Worm (Caenorhabditis elegans) whole organism, L1 larva: ENCODE results near the gene fbxa-9.

Experiments
- lin-13 ChIP-seq: fragments of 150-350 bp; optimal IDR thresholded peaks from 2 replicates; lab custom pipeline; 2014; ENCODE audit warnings: missing biosample characterization, missing genetic modification reagents, missing genetic modification characterization
- mep-1 ChIP-seq: fragments of 150-350 bp; optimal IDR thresholded peaks from 2 replicates; lab custom pipeline; 2014; ENCODE audit warnings: missing biosample characterization, missing genetic modification characterization
- nhr-237 ChIP-seq: fragments of 150-350 bp; optimal IDR thresholded peaks from 2 replicates; lab custom pipeline; 2014; ENCODE audit warnings: missing biosample characterization, missing genetic modification characterization
- nhr-90 ChIP-seq: sonication (generic microtip); optimal IDR thresholded peaks from 2 replicates; lab custom pipeline; 2016; ENCODE audit warnings: mild to moderate bottlenecking, missing genetic modification characterization, missing compliant biosample characterization; ENCODE audit not compliant: poor library complexity
- snu-23 ChIP-seq: sonication (generic microtip); optimal IDR thresholded peaks from 2 replicates; lab custom pipeline; 2016; ENCODE audit warnings: missing genetic modification characterization, missing compliant biosample characterization
- unc-130 ChIP-seq: fragments of 150-350 bp; optimal IDR thresholded peaks from 2 replicates; lab custom pipeline; 2017; ENCODE audit warnings: missing biosample characterization, missing genetic modification characterization, inconsistent platforms

DNA sequence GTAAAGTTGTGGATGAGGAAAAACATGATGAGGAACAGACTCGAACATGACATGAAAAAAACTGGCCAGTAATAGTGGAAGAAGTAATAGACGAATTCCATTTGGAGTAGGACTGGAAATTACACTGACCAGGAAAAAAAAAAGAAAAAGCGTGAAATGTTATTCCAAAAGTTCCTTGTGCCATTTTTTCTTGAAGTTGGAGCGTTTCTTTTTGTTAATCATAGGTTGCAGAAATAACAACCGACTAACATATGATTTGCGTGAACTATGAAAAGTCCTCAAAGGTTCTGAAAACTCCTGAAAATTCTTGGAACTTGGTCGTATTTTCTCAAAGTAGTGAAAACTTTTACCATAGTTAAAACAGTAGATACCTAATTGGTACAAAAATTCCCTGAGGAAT, 20.7 kb upstream of the fbxa-9 start, which contains the start of gene srd-67:
- TF ChIP-seq lin-13 (GFP tag; lab: Kevin White, UChicago) (no peak), unc-130 (no peak), nhr-90 (tag; lab: Kevin White, UChicago) (no peak), snu-23 (no peak), nhr-237 (no peak), mep-1 (tag; lab: Kevin White, UChicago) (no peak)
